Fruit fly (Drosophila melanogaster): ENCODE measurements around the gene CAH2.

DNA sequence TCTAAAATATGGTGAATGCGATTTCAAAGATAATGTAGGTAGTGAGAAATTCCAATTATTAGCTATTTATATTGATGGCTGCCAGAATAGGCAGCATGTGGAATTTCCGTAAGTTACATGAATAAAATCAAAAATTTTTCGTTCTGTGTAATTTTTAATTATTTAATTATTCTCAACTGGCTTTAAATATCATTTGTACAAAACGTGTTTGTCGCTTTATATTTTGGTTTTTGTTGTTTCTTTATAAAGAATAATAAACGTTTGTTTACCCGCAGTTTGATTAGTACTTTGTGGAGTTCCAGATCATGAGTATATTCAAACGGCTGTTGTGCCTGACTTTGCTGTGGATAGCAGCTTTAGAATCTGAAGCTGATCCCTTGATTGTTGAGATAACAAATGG, 13.0 kb downstream of the CAH2 start, which contains the start of gene Est-P:
- TF ChIP-seq H15 (GFP tag; IDR thresholded peaks at IDR 0.05) = no peak
- no peak for TF ChIP-seq CG12942 (GFP tag; optimal IDR thresholded peaks at IDR 0.05)
- no peak for TF ChIP-seq HmgD (GFP tag; optimal IDR thresholded peaks at IDR 0.05)
- TF ChIP-seq ham (GFP tag; IDR thresholded peaks at IDR 0.05) = no peak
- no peak for TF ChIP-seq aop (GFP tag; IDR thresholded peaks at IDR 0.05)
- no peak for TF ChIP-seq rib (GFP tag; IDR thresholded peaks at IDR 0.05)
- no peak for TF ChIP-seq HLH54F (GFP tag; optimal IDR thresholded peaks at IDR 0.05)
- no peak for TF ChIP-seq CG15696 (tag; optimal IDR thresholded peaks at IDR 0.05)
- TF ChIP-seq CG32767 (GFP tag; IDR thresholded peaks at IDR 0.05) = no peak
